Worm (Caenorhabditis elegans) whole organism, midembryonic: Measurements from ENCODE around the gene F22H10.2.
A peak's percentile ranks its signal among the peaks of the same experiment; 100 is the strongest.

Experiments used
- T22C8.4 ChIP-seq: fragments of 200-800 bp; sonication (Bioruptor generic); IDR thresholded peaks from 2 replicates; pipeline ENCODE4 v1.3.6; 2022; ENCODE audit warnings: missing genetic modification characterization, missing compliant biosample characterization
- cog-1 ChIP-seq: sonication (generic microtip); optimal IDR thresholded peaks from 2 replicates; lab custom pipeline; 2016; ENCODE audit warnings: missing genetic modification characterization, missing compliant biosample characterization
- flt-1 ChIP-seq: fragments of 200-800 bp; sonication (Bioruptor generic); IDR thresholded peaks from 2 replicates; pipeline ENCODE4 v1.3.6; 2022; ENCODE audit warnings: missing genetic modification characterization, missing compliant biosample characterization
- klf-2 ChIP-seq: fragments of 200-800 bp; sonication (Bioruptor generic); conservative IDR thresholded peaks from 2 replicates; pipeline ENCODE4 v1.3.6; 2022; ENCODE audit warnings: missing genetic modification reagents, missing genetic modification characterization, missing compliant biosample characterization
- med-1 ChIP-seq: sonication (generic microtip); optimal IDR thresholded peaks from 2 replicates; lab custom pipeline; 2017; ENCODE audit warnings: missing genetic modification characterization, mild to moderate bottlenecking, missing compliant biosample characterization, antibody characterized with exemption, missing genetic modification reagents; ENCODE audit not compliant: insufficient read depth
- ref-1 ChIP-seq: fragments of 200-800 bp; sonication (Bioruptor generic); conservative IDR thresholded peaks from 2 replicates; pipeline ENCODE4 v1.3.6; 2022; ENCODE audit warnings: missing genetic modification reagents, missing genetic modification characterization, missing compliant biosample characterization
- tab-1 ChIP-seq: fragments of 200-800 bp; sonication (Bioruptor generic); IDR thresholded peaks from 2 replicates; pipeline ENCODE4 v1.3.6; 2022; ENCODE audit warnings: missing genetic modification characterization, missing compliant biosample characterization
- ztf-23 ChIP-seq: fragments of 200-800 bp; sonication (Bioruptor generic); IDR thresholded peaks from 2 replicates; pipeline ENCODE4 v1.3.6; 2022; ENCODE audit warnings: missing genetic modification reagents, missing genetic modification characterization, missing compliant biosample characterization
- ztf-29 ChIP-seq: fragments of 200-800 bp; sonication (Bioruptor generic); IDR thresholded peaks from 2 replicates; pipeline ENCODE4 v1.3.6; 2022; ENCODE audit warnings: missing genetic modification reagents, missing genetic modification characterization, missing compliant biosample characterization

F22H10.2 gene

ce11 chrX:16724954-16725353, 45.6 kb downstream of the F22H10.2 start:
- no peak for TF ChIP-seq T22C8.4 (GFP tag; lab: Robert Waterston, UW)
- no peak for TF ChIP-seq ztf-29 (GFP tag; lab: Robert Waterston, UW)
- no peak for TF ChIP-seq flt-1 (GFP tag; lab: Robert Waterston, UW)
- TF ChIP-seq tab-1 (GFP tag; lab: Robert Waterston, UW) = no peak
- no peak for TF ChIP-seq ztf-23 (GFP tag; lab: Robert Waterston, UW)
- no peak for TF ChIP-seq med-1 (GFP tag; lab: Kevin White, UChicago)
- no peak for TF ChIP-seq ref-1 (GFP tag; lab: Robert Waterston, UW)
- no peak for TF ChIP-seq klf-2 (GFP tag; lab: Robert Waterston, UW)
- no peak for TF ChIP-seq cog-1 (tag; lab: Kevin White, UChicago)

ce11 chrX:16726879-16727278, 47.5 kb downstream of the F22H10.2 start:
- TF ChIP-seq cog-1 (tag; lab: Kevin White, UChicago) (peak; percentile 78), ztf-23 (GFP tag; lab: Robert Waterston, UW) (peak; percentile 63; the same call in 1 of the 2 replicates), T22C8.4 (GFP tag; lab: Robert Waterston, UW) (no peak), flt-1 (GFP tag; lab: Robert Waterston, UW) (peak; percentile 74), ztf-29 (GFP tag; lab: Robert Waterston, UW) (peak; percentile 14; the same call in 1 of the 2 replicates), klf-2 (GFP tag; lab: Robert Waterston, UW) (no peak)

ce11 chrX:16729259-16729658, 49.9 kb downstream of the F22H10.2 start, which contains the start of gene hda-4:
Gene hda-4, plus strand, starts transcription at chrX:16729559.
- TF ChIP-seq tab-1 (GFP tag; lab: Robert Waterston, UW) = no peak
- TF ChIP-seq ref-1 (GFP tag; lab: Robert Waterston, UW) = no peak
- no peak for TF ChIP-seq ztf-23 (GFP tag; lab: Robert Waterston, UW)
- no peak for TF ChIP-seq ztf-29 (GFP tag; lab: Robert Waterston, UW)
- no peak for TF ChIP-seq T22C8.4 (GFP tag; lab: Robert Waterston, UW)
- no peak for TF ChIP-seq med-1 (GFP tag; lab: Kevin White, UChicago)
- TF ChIP-seq cog-1 (tag; lab: Kevin White, UChicago) = no peak
- no peak for TF ChIP-seq klf-2 (GFP tag; lab: Robert Waterston, UW)
- no peak for TF ChIP-seq flt-1 (GFP tag; lab: Robert Waterston, UW)
